Fruit fly (Drosophila melanogaster): ENCODE data around the gene Amt.

Amt gene

dm6 chr3R:15229329-15229876 lies 19.5 kb downstream of the Amt start, which contains the start of the genes Art3 and mRpS10 (continued):
- TF ChIP-seq toy (GFP tag; IDR thresholded peaks at IDR 0.05), result peak; percentile 100
- TF ChIP-seq lov (optimal IDR thresholded peaks at IDR 0.05), result no peak
- peak; percentile 100 for TF ChIP-seq lov (GFP tag; IDR thresholded peaks at IDR 0.05)
- peak; percentile 100 for TF ChIP-seq CG4328 (GFP tag; optimal IDR thresholded peaks at IDR 0.05)
- peak; percentile 100 for TF ChIP-seq CG13894 (tag; optimal IDR thresholded peaks at IDR 0.05)
- TF ChIP-seq pzg (GFP tag; optimal IDR thresholded peaks at IDR 0.05), result peak; percentile 76
- TF ChIP-seq tx (GFP tag; optimal IDR thresholded peaks at IDR 0.05), result peak; percentile 100
- TF ChIP-seq eve (GFP tag; optimal IDR thresholded peaks at IDR 0.05), result peak in 1 of 2 experiments; percentile 97
- TF ChIP-seq Dfd (GFP tag; optimal IDR thresholded peaks at IDR 0.05), result peak in 1 of 2 experiments; percentile 98
- TF ChIP-seq Abd-B (GFP tag; optimal IDR thresholded peaks at IDR 0.05), result peak; percentile 100
- TF ChIP-seq CG9876 (GFP tag; optimal IDR thresholded peaks at IDR 0.05), result peak; percentile 99
- TF ChIP-seq D (optimal IDR thresholded peaks at IDR 0.05), result no peak
- peak; percentile 100 for TF ChIP-seq D (GFP tag; optimal IDR thresholded peaks at IDR 0.05)
- TF ChIP-seq Hr51 (GFP tag; optimal IDR thresholded peaks at IDR 0.05), result peak; percentile 100
- peak; percentile 100 for TF ChIP-seq tin (GFP tag; optimal IDR thresholded peaks at IDR 0.05)
- TF ChIP-seq ATbp (GFP tag; optimal IDR thresholded peaks at IDR 0.05), result peak; percentile 99
- peak; percentile 100 for TF ChIP-seq CrebB (tag; optimal IDR thresholded peaks at IDR 0.05)
- peak; percentile 100 for TF ChIP-seq CG34376 (GFP tag; optimal IDR thresholded peaks at IDR 0.05)
- peak; percentile 100 for TF ChIP-seq CG2712 (tag; optimal IDR thresholded peaks at IDR 0.05)
- TF ChIP-seq bsh (GFP tag; optimal IDR thresholded peaks at IDR 0.05), result peak in 1 of 2 experiments; percentile 100
- peak; percentile 100 for TF ChIP-seq pho (GFP tag; optimal IDR thresholded peaks at IDR 0.05)
- TF ChIP-seq CG7745 (tag; optimal IDR thresholded peaks at IDR 0.05), result peak; percentile 99
- peak; percentile 100 for TF ChIP-seq H2.0 (GFP tag; IDR thresholded peaks at IDR 0.05)
- TF ChIP-seq Dad (GFP tag; optimal IDR thresholded peaks at IDR 0.05), result peak; percentile 100
- TF ChIP-seq Pdp1 (GFP tag; optimal IDR thresholded peaks at IDR 0.05), result peak; percentile 100
- TF ChIP-seq CG10565 (GFP tag; optimal IDR thresholded peaks at IDR 0.05), result peak; percentile 99
- peak; percentile 3 to 96 for TF ChIP-seq tll (GFP tag; optimal IDR thresholded peaks at IDR 0.05)
- peak; percentile 98 for TF ChIP-seq CG4707 (GFP tag; optimal IDR thresholded peaks at IDR 0.05)
- TF ChIP-seq CG12391 (tag; optimal IDR thresholded peaks at IDR 0.05), result peak; percentile 100
- TF ChIP-seq Scr (GFP tag; IDR thresholded peaks at IDR 0.05; ENCODE audit: partially characterized antibody), result peak; percentile 40
- peak; percentile 100 for TF ChIP-seq esg (GFP tag; conservative IDR thresholded peaks at IDR 0.05)
- TF ChIP-seq NFAT (GFP tag; IDR thresholded peaks at IDR 0.05), result peak; percentile 100
- TF ChIP-seq jing (GFP tag; optimal IDR thresholded peaks at IDR 0.05), result peak; percentile 100
- TF ChIP-seq Optix (GFP tag; IDR thresholded peaks at IDR 0.05), result peak; percentile 88; the same call in 2 of the 3 replicates
- no peak for TF ChIP-seq inv (GFP tag; IDR thresholded peaks at IDR 0.05; ENCODE audit: partially characterized antibody)
- peak; percentile 100 for TF ChIP-seq CG17612 (GFP tag; IDR thresholded peaks at IDR 0.05)
- TF ChIP-seq Fer2 (tag; optimal IDR thresholded peaks at IDR 0.05), result peak; percentile 100
- TF ChIP-seq CG11247 (GFP tag; IDR thresholded peaks at IDR 0.05), result peak; percentile 100
- peak; percentile 100 for TF ChIP-seq dmrt99B (tag; optimal IDR thresholded peaks at IDR 0.05)
- TF ChIP-seq CG13123 (GFP tag; optimal IDR thresholded peaks at IDR 0.05), result peak; percentile 100
- TF ChIP-seq fd64A (GFP tag; optimal IDR thresholded peaks at IDR 0.05), result peak; percentile 99
- peak; percentile 98 for TF ChIP-seq ERR (GFP tag; optimal IDR thresholded peaks at IDR 0.05)
- peak; percentile 100 for TF ChIP-seq ems (GFP tag; optimal IDR thresholded peaks at IDR 0.05)
- TF ChIP-seq Fer1 (GFP tag; optimal IDR thresholded peaks at IDR 0.05), result peak; percentile 100
- TF ChIP-seq Dip2 (GFP tag; IDR thresholded peaks at IDR 0.05), result peak; percentile 84
- peak; percentile 99 for TF ChIP-seq D19A (tag; optimal IDR thresholded peaks at IDR 0.05)
- peak; percentile 100 for TF ChIP-seq CG2199 (GFP tag; IDR thresholded peaks at IDR 0.05)
- TF ChIP-seq Sry-β (GFP tag; optimal IDR thresholded peaks at IDR 0.05), result peak; percentile 83
- peak; percentile 100 for TF ChIP-seq Sox100B (GFP tag; optimal IDR thresholded peaks at IDR 0.05)

Data from whole organism, embryonic.